In genomic region chr3L:2145019-2145418, dm6 we compare ENCODE assay signal across 3 fruit fly cellular contexts.
A peak's percentile ranks its signal among the peaks of the same experiment; 100 is the strongest.
TF ChIP-seq lines count a peak whose summit lies in the region.

No protein-coding gene starts in this region.

- TF ChIP-seq CTCF in whole organism, embryonic (GFP tag; optimal IDR thresholded peaks at IDR 0.05; lab: Kevin White, UChicago), result no peak

TF ChIP-seq in whole organism, embryonic, 481 proteins besides CTCF, POLR2A, EP300 and RAD21:
- TF ChIP-seq grau (tag; optimal IDR thresholded peaks at IDR 0.05; lab: Kevin White, UChicago) (peak; percentile 23), slp2 (GFP tag; optimal IDR thresholded peaks at IDR 0.05; lab: Kevin White, UChicago) (no peak), Neu2 (GFP tag; optimal IDR thresholded peaks at IDR 0.05; lab: Kevin White, UChicago; ENCODE audit: borderline replicate concordance) (no peak), row (GFP tag; IDR thresholded peaks at IDR 0.05; lab: Robert Waterston, UW) (0 out of 3 replicates have a peak, but pooled peaks have one; percentile 26), Elba2 (GFP tag; optimal IDR thresholded peaks at IDR 0.05; lab: Kevin White, UChicago) (no peak), tap (tag; optimal IDR thresholded peaks at IDR 0.05; lab: Kevin White, UChicago) (no peak), sna (GFP tag; IDR thresholded peaks at IDR 0.05; lab: Robert Waterston, UW; ENCODE audit: partially characterized antibody) (no peak), eyg (GFP tag; optimal IDR thresholded peaks at IDR 0.05; lab: Kevin White, UChicago) (no peak), CG6175 (GFP tag; IDR thresholded peaks at IDR 0.05; lab: Robert Waterston, UW) (no peak), disco-r (GFP tag; optimal IDR thresholded peaks at IDR 0.05; lab: Kevin White, UChicago) (no peak), CG1647 (GFP tag; optimal IDR thresholded peaks at IDR 0.05; lab: Kevin White, UChicago) (no peak), wdn (GFP tag; IDR thresholded peaks at IDR 0.05; lab: Robert Waterston, UW) (no peak), lab (GFP tag; optimal IDR thresholded peaks at IDR 0.05; lab: Kevin White, UChicago) (no peak), CG4707 (GFP tag; optimal IDR thresholded peaks at IDR 0.05; lab: Kevin White, UChicago) (no peak), CG10654 (GFP tag; optimal IDR thresholded peaks at IDR 0.05; lab: Kevin White, UChicago) (no peak)

TF ChIP-seq in whole organism, prepupa, 60 proteins besides CTCF, POLR2A, EP300 and RAD21 (continues in another document):
- TF ChIP-seq topi (GFP tag; optimal IDR thresholded peaks at IDR 0.05; lab: Kevin White, UChicago) (no peak), CG7368 (GFP tag; optimal IDR thresholded peaks at IDR 0.05; lab: Kevin White, UChicago) (no peak), Hr39 (GFP tag; optimal IDR thresholded peaks at IDR 0.05; lab: Kevin White, UChicago) (no peak), CG11902 (GFP tag; optimal IDR thresholded peaks at IDR 0.05; lab: Kevin White, UChicago) (no peak), CG6163 (GFP tag; IDR thresholded peaks at IDR 0.05; lab: Robert Waterston, UW) (no peak), Gug (GFP tag; IDR thresholded peaks at IDR 0.05; lab: Robert Waterston, UW) (no peak), CG8319 (GFP tag; optimal IDR thresholded peaks at IDR 0.05; lab: Kevin White, UChicago) (no peak), CG1621 (tag; optimal IDR thresholded peaks at IDR 0.05; lab: Kevin White, UChicago) (no peak), spab (GFP tag; optimal IDR thresholded peaks at IDR 0.05; lab: Kevin White, UChicago) (no peak), Blimp-1 (GFP tag; optimal IDR thresholded peaks at IDR 0.05; lab: Kevin White, UChicago) (no peak), CG3032 (tag; optimal IDR thresholded peaks at IDR 0.05; lab: Kevin White, UChicago) (no peak), CG11762 (GFP tag; optimal IDR thresholded peaks at IDR 0.05; lab: Kevin White, UChicago; ENCODE audit: insufficient read depth) (no peak), cyc (GFP tag; optimal IDR thresholded peaks at IDR 0.05; lab: Kevin White, UChicago) (no peak), Lpt (GFP tag; optimal IDR thresholded peaks at IDR 0.05; lab: Kevin White, UChicago) (no peak), Hr38 (GFP tag; optimal IDR thresholded peaks at IDR 0.05; lab: Kevin White, UChicago) (no peak), OdsH (GFP tag; optimal IDR thresholded peaks at IDR 0.05; lab: Kevin White, UChicago) (peak; percentile 16), dsx (GFP tag; optimal IDR thresholded peaks at IDR 0.05; lab: Kevin White, UChicago; ENCODE audit: poor library complexity, severe bottlenecking) (peak; percentile 33), CG6854 (GFP tag; optimal IDR thresholded peaks at IDR 0.05; lab: Kevin White, UChicago) (no peak), Smox (GFP tag; optimal IDR thresholded peaks at IDR 0.05; lab: Kevin White, UChicago) (no peak), CG10669 (GFP tag; optimal IDR thresholded peaks at IDR 0.05; lab: Kevin White, UChicago) (no peak), CG8119 (GFP tag; IDR thresholded peaks at IDR 0.05; lab: Robert Waterston, UW) (peak; percentile 53; the same call in 1 of the 3 replicates), CG15336 (GFP tag; IDR thresholded peaks at IDR 0.05; lab: Robert Waterston, UW) (peak; percentile 67), CG4318 (GFP tag; optimal IDR thresholded peaks at IDR 0.05; lab: Kevin White, UChicago) (peak; percentile 53), CG34406 (GFP tag; optimal IDR thresholded peaks at IDR 0.05; lab: Kevin White, UChicago) (no peak), pdm3 (GFP tag; optimal IDR thresholded peaks at IDR 0.05; lab: Kevin White, UChicago) (peak; percentile 26), CG10631 (GFP tag; optimal IDR thresholded peaks at IDR 0.05; lab: Kevin White, UChicago) (no peak), Met (GFP tag; optimal IDR thresholded peaks at IDR 0.05; lab: Kevin White, UChicago) (no peak), CG9139 (GFP tag; optimal IDR thresholded peaks at IDR 0.05; lab: Kevin White, UChicago) (no peak), achi (GFP tag; optimal IDR thresholded peaks at IDR 0.05; lab: Kevin White, UChicago) (no peak), salr (GFP tag; optimal IDR thresholded peaks at IDR 0.05; lab: Kevin White, UChicago) (no peak), CG8632 (GFP tag; optimal IDR thresholded peaks at IDR 0.05; lab: Kevin White, UChicago) (no peak), dac (GFP tag; optimal IDR thresholded peaks at IDR 0.05; lab: Kevin White, UChicago) (peak; percentile 49), Sox15 (GFP tag; optimal IDR thresholded peaks at IDR 0.05; lab: Kevin White, UChicago) (no peak), vri (GFP tag; optimal IDR thresholded peaks at IDR 0.05; lab: Kevin White, UChicago) (no peak), fd59A (GFP tag; optimal IDR thresholded peaks at IDR 0.05; lab: Kevin White, UChicago) (no peak), net (GFP tag; optimal IDR thresholded peaks at IDR 0.05; lab: Kevin White, UChicago) (peak; percentile 7), Sox102F (GFP tag; optimal IDR thresholded peaks at IDR 0.05; lab: Kevin White, UChicago) (no peak), Sox14 (GFP tag; optimal IDR thresholded peaks at IDR 0.05; lab: Kevin White, UChicago) (no peak), CG16779 (tag; optimal IDR thresholded peaks at IDR 0.05; lab: Kevin White, UChicago) (no peak), Eip78C (GFP tag; lab: Kevin White, UChicago) (peak; percentile 13), fkh (GFP tag; optimal IDR thresholded peaks at IDR 0.05; lab: Kevin White, UChicago) (no peak)

TF ChIP-seq in whole organism, pupa, 21 proteins besides CTCF, POLR2A, EP300 and RAD21:
- TF ChIP-seq CG34367 (tag; optimal IDR thresholded peaks at IDR 0.05; lab: Kevin White, UChicago) (no peak), CG12605 (GFP tag; IDR thresholded peaks at IDR 0.05; lab: Robert Waterston, UW) (no peak), CG13204 (GFP tag; optimal IDR thresholded peaks at IDR 0.05; lab: Kevin White, UChicago) (no peak), CG14655 (GFP tag; optimal IDR thresholded peaks at IDR 0.05; lab: Kevin White, UChicago) (peak; percentile 43), Pif1B (GFP tag; optimal IDR thresholded peaks at IDR 0.05; lab: Kevin White, UChicago) (no peak), CG32121 (GFP tag; IDR thresholded peaks at IDR 0.05; lab: Robert Waterston, UW) (0 out of 2 replicates have a peak, but pooled peaks have one; percentile 45), Ets98B (GFP tag; IDR thresholded peaks at IDR 0.05; lab: Robert Waterston, UW) (peak; percentile 53), CG9948 (tag; optimal IDR thresholded peaks at IDR 0.05; lab: Kevin White, UChicago) (no peak), CG8159 (tag; optimal IDR thresholded peaks at IDR 0.05; lab: Kevin White, UChicago) (no peak), EcR (GFP tag; optimal IDR thresholded peaks at IDR 0.05; lab: Kevin White, UChicago) (no peak), gl (tag; optimal IDR thresholded peaks at IDR 0.05; lab: Kevin White, UChicago) (no peak), Snoo (tag; optimal IDR thresholded peaks at IDR 0.05; lab: Kevin White, UChicago) (no peak), CG10348 (GFP tag; IDR thresholded peaks at IDR 0.05; lab: Robert Waterston, UW) (no peak), CG8301 (tag; optimal IDR thresholded peaks at IDR 0.05; lab: Kevin White, UChicago) (peak; percentile 53), fd96Ca (GFP tag; IDR thresholded peaks at IDR 0.05; lab: Robert Waterston, UW) (0 out of 3 replicates have a peak, but pooled peaks have one; percentile 21), CG17806 (tag; optimal IDR thresholded peaks at IDR 0.05; lab: Kevin White, UChicago) (no peak), rn (GFP tag; IDR thresholded peaks at IDR 0.05; lab: Robert Waterston, UW) (no peak)
